Worm (Caenorhabditis elegans) whole organism, young adult: ENCODE measurements around the gene F07F6.8.

ENCODE experiments used
- B0261.1 ChIP-seq: sonication (generic microtip); optimal IDR thresholded peaks from 2 replicates; lab custom pipeline; 2016; ENCODE audit warnings: mild to moderate bottlenecking, missing genetic modification characterization, moderate library complexity, missing compliant biosample characterization
- C06A6.2 ChIP-seq: fragments of 200-800 bp; sonication (Bioruptor generic); conservative IDR thresholded peaks from 2 replicates; pipeline ENCODE4 v1.3.6; 2022; ENCODE audit warnings: missing genetic modification characterization, missing compliant biosample characterization
- F10E7.11 ChIP-seq: sonication (generic microtip); optimal IDR thresholded peaks from 2 replicates; lab custom pipeline; 2017; ENCODE audit warnings: mild to moderate bottlenecking, missing genetic modification characterization, moderate library complexity, missing compliant biosample characterization
- F23B12.7 ChIP-seq: sonication (generic microtip); optimal IDR thresholded peaks from 2 replicates; lab custom pipeline; 2017; ENCODE audit warnings: missing genetic modification characterization, mild to moderate bottlenecking, missing compliant biosample characterization, antibody characterized with exemption, moderate library complexity; ENCODE audit not compliant: insufficient read depth
- F33H1.4 ChIP-seq: fragments of 200-800 bp; sonication (Bioruptor generic); IDR thresholded peaks from 2 replicates; pipeline ENCODE4 v1.3.6; 2022; ENCODE audit warnings: missing genetic modification reagents, missing genetic modification characterization, missing compliant biosample characterization
- F37B4.10 ChIP-seq: fragments of 200-800 bp; sonication (Bioruptor generic); IDR thresholded peaks from 2 replicates; pipeline ENCODE4 v1.3.6; 2022; ENCODE audit warnings: missing genetic modification characterization, missing compliant biosample characterization
- F52B5.7 ChIP-seq: sonication (generic microtip); optimal IDR thresholded peaks from 2 replicates; lab custom pipeline; 2016; ENCODE audit warnings: mild to moderate bottlenecking, missing genetic modification characterization, missing compliant biosample characterization
- F55B11.4 ChIP-seq: sonication (generic microtip); optimal IDR thresholded peaks from 2 replicates; lab custom pipeline; 2016; ENCODE audit warnings: missing compliant biosample characterization, missing genetic modification characterization, borderline replicate concordance; ENCODE audit not compliant: insufficient read depth
- T26A5.8 ChIP-seq: sonication (generic microtip); optimal IDR thresholded peaks from 2 replicates; lab custom pipeline; 2016; ENCODE audit warnings: missing genetic modification characterization, missing compliant biosample characterization
- Y53G8AR.9 ChIP-seq: fragments of 200-800 bp; sonication (Bioruptor generic); conservative IDR thresholded peaks from 2 replicates; pipeline ENCODE4 v1.3.6; 2022; ENCODE audit warnings: missing genetic modification reagents, missing genetic modification characterization, missing compliant biosample characterization
- Y56A3A.18 ChIP-seq: fragments of 200-800 bp; sonication (Bioruptor generic); IDR thresholded peaks from 2 replicates; pipeline ENCODE4 v1.3.6; 2022; ENCODE audit warnings: missing genetic modification reagents, missing genetic modification characterization, missing compliant biosample characterization
- Y67H2A.10 ChIP-seq: fragments of 200-800 bp; sonication (Bioruptor generic); conservative IDR thresholded peaks from 2 replicates; pipeline ENCODE4 v1.3.6; 2022; ENCODE audit warnings: missing genetic modification reagents, missing genetic modification characterization, missing compliant biosample characterization
- Y95B8A.8 ChIP-seq: fragments of 200-800 bp; sonication (Bioruptor generic); IDR thresholded peaks from 2 replicates; pipeline ENCODE4 v1.3.6; 2022; ENCODE audit warnings: missing genetic modification reagents, missing genetic modification characterization, missing compliant biosample characterization
- ama-1 ChIP-seq, 3 experiments: fragments of 150-350 bp in 1 of 3; sonication (generic microtip) in 2 of 3; optimal IDR thresholded peaks; 2 replicates each; lab custom pipeline; 2014 to 2018; ENCODE audit warnings: missing biosample characterization in 2 of 3, missing genetic modification characterization in 2 of 3, missing genetic modification reagents in 2 of 3
- attf-3 ChIP-seq: fragments of 200-800 bp; sonication (Bioruptor generic); conservative IDR thresholded peaks from 2 replicates; pipeline ENCODE4 v1.3.6; 2022; ENCODE audit warnings: missing genetic modification reagents, missing genetic modification characterization, missing compliant biosample characterization
- bed-2 ChIP-seq: fragments of 200-800 bp; sonication (Bioruptor generic); IDR thresholded peaks from 2 replicates; pipeline ENCODE4 v1.3.6; 2022; ENCODE audit warnings: missing genetic modification reagents, missing genetic modification characterization, missing compliant biosample characterization
- ceh-27 ChIP-seq: fragments of 200-800 bp; sonication (Bioruptor generic); optimal IDR thresholded peaks from 2 replicates; lab custom pipeline; 2018; ENCODE audit warnings: mild to moderate bottlenecking, missing genetic modification characterization, moderate library complexity, missing compliant biosample characterization
- ceh-58 ChIP-seq: fragments of 200-800 bp; sonication (Bioruptor generic); IDR thresholded peaks from 2 replicates; pipeline ENCODE4 v1.3.6; 2022; ENCODE audit warnings: missing genetic modification characterization, missing compliant biosample characterization
- ceh-79 ChIP-seq: sonication (generic microtip); optimal IDR thresholded peaks from 2 replicates; lab custom pipeline; 2017; ENCODE audit warnings: mild to moderate bottlenecking, missing genetic modification characterization, missing compliant biosample characterization
- die-1 ChIP-seq: sonication (generic microtip); optimal IDR thresholded peaks from 2 replicates; lab custom pipeline; 2016; ENCODE audit warnings: missing genotype, mild to moderate bottlenecking, missing genetic modification characterization, missing compliant biosample characterization
- dox-1 ChIP-seq: fragments of 200-800 bp; sonication (Bioruptor generic); IDR thresholded peaks from 2 replicates; pipeline ENCODE4 v1.3.6; 2022; ENCODE audit warnings: missing genetic modification reagents, missing genetic modification characterization, missing compliant biosample characterization
- fkh-3 ChIP-seq: sonication (generic microtip); optimal IDR thresholded peaks from 2 replicates; lab custom pipeline; 2016; ENCODE audit warnings: mild to moderate bottlenecking, missing genetic modification characterization, missing compliant biosample characterization
- gei-17 ChIP-seq: fragments of 200-800 bp; sonication (Bioruptor generic); optimal IDR thresholded peaks from 2 replicates; lab custom pipeline; 2018; ENCODE audit warnings: mild to moderate bottlenecking, missing genetic modification characterization, missing compliant biosample characterization
- him-1 ChIP-seq: sonication (generic microtip); optimal IDR thresholded peaks from 2 replicates; lab custom pipeline; 2016; ENCODE audit warnings: missing genotype, missing genetic modification reagents, missing genetic modification characterization, missing compliant biosample characterization
- hmg-1.2 ChIP-seq: fragments of 200-800 bp; sonication (Bioruptor generic); IDR thresholded peaks from 2 replicates; pipeline ENCODE4 v1.3.6; 2022; ENCODE audit warnings: missing genetic modification reagents, missing genetic modification characterization, missing compliant biosample characterization
- hrde-1 ChIP-seq: sonication (generic microtip); optimal IDR thresholded peaks from 2 replicates; lab custom pipeline; 2016; ENCODE audit warnings: missing genetic modification characterization, mild to moderate bottlenecking, missing compliant biosample characterization, moderate library complexity, missing genotype, missing genetic modification reagents, borderline replicate concordance
- lin-54 ChIP-seq: fragments of 200-800 bp; sonication (Bioruptor generic); optimal IDR thresholded peaks from 2 replicates; lab custom pipeline; 2018; ENCODE audit warnings: mild to moderate bottlenecking, missing genetic modification characterization, missing compliant biosample characterization
- lir-1 ChIP-seq: fragments of 200-800 bp; sonication (Bioruptor generic); conservative IDR thresholded peaks from 2 replicates; pipeline ENCODE4 v1.3.6; 2022; ENCODE audit warnings: missing genetic modification reagents, missing genetic modification characterization, missing compliant biosample characterization
- lsy-27 ChIP-seq: sonication (generic microtip); optimal IDR thresholded peaks from 2 replicates; lab custom pipeline; 2017; ENCODE audit warnings: missing genetic modification characterization, mild to moderate bottlenecking, missing compliant biosample characterization, antibody characterized with exemption, missing genotype, borderline replicate concordance; ENCODE audit not compliant: insufficient read depth
- madf-6 ChIP-seq: fragments of 200-800 bp; sonication (Bioruptor generic); IDR thresholded peaks from 2 replicates; pipeline ENCODE4 v1.3.6; 2022; ENCODE audit warnings: missing genetic modification reagents, missing genetic modification characterization, missing compliant biosample characterization
- mcd-1 ChIP-seq: fragments of 200-800 bp; sonication (Bioruptor generic); IDR thresholded peaks from 2 replicates; pipeline ENCODE4 v1.3.6; 2022; ENCODE audit warnings: missing genetic modification reagents, missing genetic modification characterization, missing compliant biosample characterization
- mel-28 ChIP-seq: sonication (generic microtip); optimal IDR thresholded peaks from 2 replicates; lab custom pipeline; 2016; ENCODE audit warnings: borderline replicate concordance, mild to moderate bottlenecking, missing genetic modification characterization, missing compliant biosample characterization
- mxl-1 ChIP-seq: sonication (generic microtip); optimal IDR thresholded peaks from 2 replicates; lab custom pipeline; 2016; ENCODE audit warnings: missing genetic modification characterization, missing compliant biosample characterization
- nfya-1 ChIP-seq: sonication (generic microtip); optimal IDR thresholded peaks from 2 replicates; lab custom pipeline; 2017; ENCODE audit warnings: antibody characterized with exemption, missing compliant biosample characterization, missing genetic modification characterization, borderline replicate concordance; ENCODE audit not compliant: insufficient read depth
- nfya-2 ChIP-seq: fragments of 200-800 bp; sonication (Bioruptor generic); IDR thresholded peaks from 2 replicates; pipeline ENCODE4 v1.3.6; 2022; ENCODE audit warnings: missing genetic modification reagents, missing genetic modification characterization, missing compliant biosample characterization
- nhr-27 ChIP-seq: fragments of 200-800 bp; sonication (Bioruptor generic); optimal IDR thresholded peaks from 2 replicates; lab custom pipeline; 2018; ENCODE audit warnings: mild to moderate bottlenecking, missing genetic modification characterization, moderate library complexity, missing compliant biosample characterization
- nhr-80 ChIP-seq: sonication (generic microtip); optimal IDR thresholded peaks from 2 replicates; lab custom pipeline; 2016; ENCODE audit warnings: missing genetic modification characterization, missing compliant biosample characterization
- nhr-90 ChIP-seq: sonication (generic microtip); optimal IDR thresholded peaks from 2 replicates; lab custom pipeline; 2016; ENCODE audit warnings: missing genotype, mild to moderate bottlenecking, missing genetic modification characterization, missing compliant biosample characterization
- pbrm-1 ChIP-seq: fragments of 200-800 bp; sonication (Bioruptor generic); IDR thresholded peaks from 2 replicates; pipeline ENCODE4 v1.3.6; 2022; ENCODE audit warnings: missing genetic modification reagents, missing genetic modification characterization, missing compliant biosample characterization
- pha-4 ChIP-seq: fragments of 150-350 bp; sonication (generic microtip); optimal IDR thresholded peaks from 2 replicates; lab custom pipeline; 2014; ENCODE audit warnings: missing biosample characterization, missing genetic modification reagents, missing genetic modification characterization
- rcor-1 ChIP-seq: fragments of 200-800 bp; sonication (Bioruptor generic); IDR thresholded peaks from 2 replicates; pipeline ENCODE4 v1.3.6; 2022; ENCODE audit warnings: missing genetic modification reagents, missing genetic modification characterization, missing compliant biosample characterization
- repo-1 ChIP-seq: sonication (generic microtip); optimal IDR thresholded peaks from 2 replicates; lab custom pipeline; 2017; ENCODE audit warnings: mild to moderate bottlenecking, missing genetic modification characterization, missing compliant biosample characterization
- snpc-1.1 ChIP-seq: sonication (generic microtip); optimal IDR thresholded peaks from 2 replicates; lab custom pipeline; 2017; ENCODE audit warnings: missing genetic modification characterization, mild to moderate bottlenecking, missing compliant biosample characterization, antibody characterized with exemption, moderate library complexity, missing genotype, missing genetic modification reagents; ENCODE audit not compliant: insufficient read depth
- tlf-1 ChIP-seq: fragments of 200-800 bp; sonication (Bioruptor generic); optimal IDR thresholded peaks from 2 replicates; lab custom pipeline; 2018; ENCODE audit warnings: mild to moderate bottlenecking, missing genetic modification characterization, missing compliant biosample characterization
- unc-130 ChIP-seq: sonication (generic microtip); optimal IDR thresholded peaks from 2 replicates; lab custom pipeline; 2016; ENCODE audit warnings: missing genetic modification reagents, missing genetic modification characterization, missing compliant biosample characterization
- unc-62 ChIP-seq: fragments of 150-350 bp; optimal IDR thresholded peaks from 2 replicates; lab custom pipeline; 2014; ENCODE audit warnings: missing biosample characterization, missing genetic modification reagents, missing genetic modification characterization
- ztf-22 ChIP-seq: fragments of 200-800 bp; sonication (Bioruptor generic); optimal IDR thresholded peaks from 2 replicates; lab custom pipeline; 2018; ENCODE audit warnings: mild to moderate bottlenecking, missing genetic modification characterization, moderate library complexity, missing compliant biosample characterization

The F07F6.8 gene

ce11 chrII:5379614-5380077 is 45.9 kb downstream of the F07F6.8 start, which contains the start of gene pkc-3 (continued):
- TF ChIP-seq rcor-1 (peak; percentile 39; the same call in 1 of the 2 replicates), Y67H2A.10 (GFP tag; lab: Robert Waterston, UW) (no peak), lsy-27 (tag; lab: Kevin White, UChicago) (no peak), nfya-1 (tag; lab: Kevin White, UChicago) (no peak), B0261.1 (tag; lab: Kevin White, UChicago) (no peak), F37B4.10 (GFP tag; lab: Robert Waterston, UW) (0 out of 2 replicates have a peak, but pooled peaks have one; percentile 7), lin-54 (GFP tag; lab: Kevin White, UChicago) (peak; percentile 63), C06A6.2 (peak; percentile 35; the same call in 1 of the 2 replicates), Y56A3A.18 (GFP tag; lab: Robert Waterston, UW) (peak; percentile 84; the same call in 1 of the 2 replicates), Y95B8A.8 (GFP tag; lab: Robert Waterston, UW) (peak; percentile 88), hmg-1.2 (peak; percentile 59), ama-1 (optimal IDR thresholded peaks at IDR 0.05; lab: Kevin White, UChicago) (peak; percentile 79), ama-1 (GFP tag; optimal IDR thresholded peaks at IDR 0.05; lab: Kevin White, UChicago) (no peak), F23B12.7 (tag; lab: Kevin White, UChicago) (no peak), hrde-1 (tag; lab: Kevin White, UChicago) (peak; percentile 3), tlf-1 (GFP tag; lab: Kevin White, UChicago) (peak; percentile 72), nhr-27 (tag; lab: Kevin White, UChicago) (no peak), pbrm-1 (GFP tag; lab: Robert Waterston, UW) (peak; percentile 58), unc-130 (peak; percentile 34), fkh-3 (tag; lab: Kevin White, UChicago) (no peak), F33H1.4 (GFP tag; lab: Robert Waterston, UW) (peak; percentile 29; the same call in 1 of the 2 replicates), Y53G8AR.9 (GFP tag; lab: Robert Waterston, UW) (peak; percentile 86), attf-3 (GFP tag; lab: Robert Waterston, UW) (no peak; the same call in 1 of the 2 replicates), ztf-22 (peak; percentile 34), him-1 (tag; lab: Kevin White, UChicago) (no peak), dox-1 (GFP tag; lab: Robert Waterston, UW) (peak; percentile 91), F52B5.7 (tag; lab: Kevin White, UChicago) (peak; percentile 53), snpc-1.1 (tag; lab: Kevin White, UChicago) (no peak), bed-2 (GFP tag; lab: Robert Waterston, UW) (no peak), mcd-1 (GFP tag; lab: Robert Waterston, UW) (peak; percentile 47; the same call in 1 of the 2 replicates), ceh-79 (no peak), nhr-90 (tag; lab: Kevin White, UChicago) (peak; percentile 70), unc-62 (GFP tag; lab: Kevin White, UChicago) (no peak), F55B11.4 (tag; lab: Kevin White, UChicago) (no peak), ceh-58 (GFP tag; lab: Robert Waterston, UW) (no peak), gei-17 (GFP tag; lab: Kevin White, UChicago) (peak; percentile 10), madf-6 (GFP tag; lab: Robert Waterston, UW) (peak; percentile 70; the same call in 1 of the 2 replicates), lir-1 (GFP tag; lab: Robert Waterston, UW) (0 out of 2 replicates have a peak, but pooled peaks have one; percentile 41), repo-1 (tag; lab: Kevin White, UChicago) (peak; percentile 79), F10E7.11 (tag; lab: Kevin White, UChicago) (no peak), T26A5.8 (tag; lab: Kevin White, UChicago) (no peak), ceh-27 (GFP tag; lab: Kevin White, UChicago) (peak; percentile 65), die-1 (tag; lab: Kevin White, UChicago) (peak; percentile 55), nhr-80 (tag; lab: Kevin White, UChicago) (peak; percentile 97), mxl-1 (tag; lab: Kevin White, UChicago) (no peak), mel-28 (tag; lab: Kevin White, UChicago) (no peak), nfya-2 (GFP tag; lab: Robert Waterston, UW) (no peak), pha-4 (tag; lab: Kevin White, UChicago) (peak; percentile 54)
